Worm (Caenorhabditis elegans) whole organism, L4 larva: ENCODE measurements around the gene C17F4.3.
"Not testable (repeated sequence)": the region's sequence is repeated elsewhere in the genome, so short reads cannot be mapped to it uniquely, and the experiment has no call there.

Experiments
- D1046.2 ChIP-seq: fragments of 200-800 bp; sonication (Bioruptor generic); IDR thresholded peaks from 2 replicates; pipeline ENCODE4 v1.3.6; 2022; ENCODE audit warnings: missing genetic modification characterization, missing compliant biosample characterization
- aly-2 ChIP-seq: sonication (generic microtip); optimal IDR thresholded peaks from 2 replicates; lab custom pipeline; 2018; ENCODE audit warnings: missing biosample characterization, missing genetic modification characterization
- daf-8 ChIP-seq: fragments of 200-800 bp; sonication (Bioruptor generic); IDR thresholded peaks from 2 replicates; pipeline ENCODE4 v1.3.6; 2022; ENCODE audit warnings: missing genetic modification characterization, missing compliant biosample characterization
- lin-13 ChIP-seq: fragments of 150-350 bp; optimal IDR thresholded peaks from 2 replicates; lab custom pipeline; 2014; ENCODE audit warnings: missing biosample characterization, missing genetic modification reagents, missing genetic modification characterization
- madf-5 ChIP-seq, 2 experiments: fragments of 200-800 bp; sonication (Bioruptor generic); IDR thresholded peaks; 2 replicates each; pipeline ENCODE4 v1.3.6; 2022; ENCODE audit warnings: missing compliant biosample characterization in 2 of 2, missing genetic modification characterization in 2 of 2
- mxl-3 ChIP-seq: fragments of 200-800 bp; sonication (Bioruptor generic); optimal IDR thresholded peaks from 2 replicates; lab custom pipeline; 2018; ENCODE audit warnings: mild to moderate bottlenecking, missing genetic modification characterization, missing compliant biosample characterization
- spr-1 ChIP-seq: sonication (generic microtip); optimal IDR thresholded peaks from 2 replicates; lab custom pipeline; 2016; ENCODE audit warnings: mild to moderate bottlenecking, missing genetic modification characterization, missing compliant biosample characterization
- unc-62 ChIP-seq, 3 experiments: fragments of 150-350 bp in 1 of 3; sonication (generic microtip); optimal IDR thresholded peaks in 2 of 3; peaks in 1 of 3; 1 replicate in 1 of 3; 2 replicates in 2 of 3; lab custom pipeline; 2014 to 2017; ENCODE audit warnings: missing biosample characterization in 3 of 3, missing genetic modification characterization in 3 of 3, missing genetic modification reagents in 3 of 3, missing genotype in 1 of 3

Gene C17F4.3

DNA sequence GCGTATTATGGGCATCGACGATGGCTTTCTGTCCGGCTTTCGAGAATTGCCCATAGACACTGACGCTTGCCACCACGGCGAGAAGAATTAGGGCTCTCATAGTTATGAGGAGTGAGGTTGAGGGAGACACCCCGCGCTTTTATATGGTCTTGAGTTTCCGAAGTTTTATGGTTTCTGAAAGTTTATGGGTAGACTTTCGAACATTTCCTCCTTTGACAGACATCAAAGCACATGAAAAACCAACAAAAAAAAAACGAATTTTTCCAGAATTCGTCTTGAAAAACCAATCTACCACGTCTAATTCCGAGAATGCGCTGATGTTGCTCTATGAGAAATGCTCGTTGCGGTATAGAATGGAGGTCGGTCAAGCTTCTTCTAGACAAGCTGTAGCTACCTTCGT, 44.3 kb downstream of the C17F4.3 start, which contains the start of gene scl-15:
TSS of gene scl-15 (minus strand) at position 101 of the 400 bp plus-strand sequence.
- TF ChIP-seq spr-1 (no peak), madf-5 (GFP tag; IDR thresholded peaks at IDR 0.05; lab: Robert Waterston, UW) (no peak), aly-2 (tag; lab: Kevin White, UChicago) (no peak)

- TF ChIP-seq lin-13 (GFP tag; lab: Kevin White, UChicago) (no peak), unc-62 (GFP tag; optimal IDR thresholded peaks at IDR 0.05 in 1 of 2; lab: Kevin White, UChicago) (peak in 1 of 2 experiments; percentile 46), unc-62 (tag; optimal IDR thresholded peaks at IDR 0.05; lab: Kevin White, UChicago) (no peak)
These were observed 46.8 kb downstream of the C17F4.3 start, which contains the start of gene sri-63 for ce11 chrII:3287073-3287472. sri-63 (plus strand) TSS chrII:3287373.

DNA sequence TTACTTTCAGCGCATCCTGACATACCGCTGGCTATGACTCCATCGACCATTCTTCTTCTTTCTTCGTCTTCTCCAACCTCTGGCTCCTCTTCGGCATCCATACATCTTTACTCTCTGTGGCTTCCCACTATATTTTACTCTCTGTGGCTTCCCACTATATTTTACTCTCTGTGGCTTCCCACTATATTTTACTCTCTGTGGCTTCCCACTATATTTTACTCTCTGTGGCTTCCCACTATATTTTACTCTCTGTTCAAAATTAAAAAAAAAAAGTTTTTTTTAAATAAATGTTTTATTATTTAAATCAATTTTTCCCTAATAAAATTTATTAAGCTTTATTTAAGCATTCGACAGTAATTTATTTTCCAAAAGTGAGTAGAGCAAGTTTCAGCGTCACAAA, 50.2 kb downstream of the C17F4.3 start, which contains the start of gene F39E9.14:
TSS of gene F39E9.14 (minus strand) at position 101 of the 400 bp plus-strand sequence.
- TF ChIP-seq daf-8 (GFP tag; lab: Robert Waterston, UW); mxl-3 (GFP tag; lab: Kevin White, UChicago); D1046.2 (GFP tag; lab: Robert Waterston, UW): not testable (repeated sequence)
